Fruit fly (Drosophila melanogaster) whole organism, embryonic: ENCODE results near the gene Rpt5.

Experiments
- Ada2b ChIP-seq: fragments of 200-800 bp; sonication (Bioruptor generic); IDR thresholded peaks from 2 replicates; pipeline ENCODE4 v1.3.6; 2022; ENCODE audit warnings: missing biosample characterization, missing genetic modification characterization
- BtbVII ChIP-seq: fragments of 200-800 bp; sonication (Bioruptor generic); optimal IDR thresholded peaks from 3 replicates; lab custom pipeline; 2017; ENCODE audit warnings: missing biosample characterization, mild to moderate bottlenecking, missing genetic modification characterization
- CG11723 ChIP-seq: fragments of 200-800 bp; sonication (Bioruptor generic); optimal IDR thresholded peaks from 2 replicates; lab custom pipeline; 2017; ENCODE audit warnings: missing biosample characterization, mild to moderate bottlenecking, missing genetic modification characterization
- CG12104 ChIP-seq: fragments of 200-800 bp; sonication (Bioruptor generic); optimal IDR thresholded peaks from 3 replicates; lab custom pipeline; 2016; ENCODE audit warnings: missing biosample characterization, missing genetic modification characterization
- CG12299 ChIP-seq: fragments of 200-800 bp; sonication (Bioruptor generic); optimal IDR thresholded peaks from 2 replicates; lab custom pipeline; 2018; ENCODE audit warnings: missing biosample characterization, mild to moderate bottlenecking, missing genetic modification characterization
- CG1233 ChIP-seq: fragments of 200-800 bp; sonication (Bioruptor generic); optimal IDR thresholded peaks from 4 replicates; lab custom pipeline; 2018; ENCODE audit warnings: missing biosample characterization, mild to moderate bottlenecking, missing genetic modification characterization
- CG13424 ChIP-seq: fragments of 200-800 bp; sonication (Bioruptor generic); optimal IDR thresholded peaks from 2 replicates; lab custom pipeline; 2019; ENCODE audit warnings: missing biosample characterization, mild to moderate bottlenecking, missing genetic modification characterization, moderate library complexity
- CG15479 ChIP-seq: fragments of 200-800 bp; sonication (Bioruptor generic); optimal IDR thresholded peaks from 3 replicates; lab custom pipeline; 2019; ENCODE audit warnings: missing biosample characterization, mild to moderate bottlenecking, missing genetic modification characterization, moderate library complexity
- CG15601 ChIP-seq: fragments of 200-800 bp; sonication (Bioruptor generic); optimal IDR thresholded peaks from 3 replicates; lab custom pipeline; 2019; ENCODE audit warnings: missing biosample characterization, mild to moderate bottlenecking, missing genetic modification characterization, moderate library complexity
- CG1602 ChIP-seq: fragments of 200-800 bp; sonication (Bioruptor generic); optimal IDR thresholded peaks from 3 replicates; lab custom pipeline; 2016; ENCODE audit warnings: missing biosample characterization, missing genetic modification characterization
- CG18599 ChIP-seq: fragments of 200-800 bp; sonication (Bioruptor generic); optimal IDR thresholded peaks from 3 replicates; lab custom pipeline; 2017; ENCODE audit warnings: missing biosample characterization, missing genetic modification characterization, mild to moderate bottlenecking, moderate library complexity, missing genetic modification reagents
- CG2202 ChIP-seq: fragments of 200-800 bp; sonication (Bioruptor generic); optimal IDR thresholded peaks from 2 replicates; lab custom pipeline; 2018; ENCODE audit warnings: missing biosample characterization, mild to moderate bottlenecking, missing genetic modification characterization
- CG31441 ChIP-seq: fragments of 200-800 bp; sonication (Bioruptor generic); IDR thresholded peaks from 2 replicates; pipeline ENCODE4 v1.3.6; 2022; ENCODE audit warnings: missing biosample characterization, missing genetic modification characterization
- CG3163 ChIP-seq: fragments of 200-800 bp; sonication (Bioruptor generic); optimal IDR thresholded peaks from 3 replicates; lab custom pipeline; 2016; ENCODE audit warnings: missing biosample characterization, missing genetic modification characterization
- CG32532 ChIP-seq: fragments of 200-800 bp; sonication (Bioruptor generic); IDR thresholded peaks from 2 replicates; pipeline ENCODE4 v1.3.6; 2022; ENCODE audit warnings: missing biosample characterization, missing genetic modification characterization
- CG33557 ChIP-seq: fragments of 200-800 bp; sonication (Bioruptor generic); optimal IDR thresholded peaks from 2 replicates; lab custom pipeline; 2019; ENCODE audit warnings: missing biosample characterization, mild to moderate bottlenecking, missing genetic modification characterization, moderate library complexity
- CG34422 ChIP-seq: fragments of 200-800 bp; sonication (Bioruptor generic); IDR thresholded peaks from 3 replicates; pipeline ENCODE4 v1.3.6; 2022; ENCODE audit warnings: missing biosample characterization, missing genetic modification characterization
- CG43689 ChIP-seq: fragments of 200-800 bp; sonication (Bioruptor generic); IDR thresholded peaks from 2 replicates; pipeline ENCODE4 v1.3.6; 2022; ENCODE audit warnings: missing biosample characterization, missing genetic modification characterization
- CG6854 ChIP-seq: fragments of 200-800 bp; sonication (Bioruptor generic); optimal IDR thresholded peaks from 3 replicates; lab custom pipeline; 2017; ENCODE audit warnings: missing biosample characterization, mild to moderate bottlenecking, missing genetic modification characterization
- CG7987 ChIP-seq: fragments of 200-800 bp; sonication (Bioruptor generic); optimal IDR thresholded peaks from 2 replicates; lab custom pipeline; 2018; ENCODE audit warnings: missing biosample characterization, mild to moderate bottlenecking, missing genetic modification characterization, moderate library complexity
- CG8944 ChIP-seq: fragments of 200-800 bp; sonication (Bioruptor generic); optimal IDR thresholded peaks from 3 replicates; lab custom pipeline; 2016; ENCODE audit warnings: missing biosample characterization, missing genetic modification characterization
- CoRest ChIP-seq: fragments of 200-800 bp; sonication (Bioruptor generic); optimal IDR thresholded peaks from 3 replicates; lab custom pipeline; 2018; ENCODE audit warnings: missing biosample characterization, mild to moderate bottlenecking, missing genetic modification characterization, moderate library complexity
- D19B ChIP-seq: fragments of 200-800 bp; sonication (Bioruptor generic); optimal IDR thresholded peaks from 2 replicates; lab custom pipeline; 2017; ENCODE audit warnings: missing biosample characterization, mild to moderate bottlenecking, missing genetic modification characterization
- HLH54F ChIP-seq: fragments of 200-800 bp; sonication (Bioruptor generic); optimal IDR thresholded peaks from 3 replicates; lab custom pipeline; 2016; ENCODE audit warnings: missing biosample characterization, missing genetic modification characterization
- Hand ChIP-seq: fragments of 200-800 bp; sonication (Bioruptor generic); optimal IDR thresholded peaks from 2 replicates; lab custom pipeline; 2017; ENCODE audit warnings: mild to moderate bottlenecking, missing biosample characterization, missing genetic modification reagents, missing genetic modification characterization
- Meics ChIP-seq: fragments of 200-800 bp; sonication (Bioruptor generic); optimal IDR thresholded peaks from 2 replicates; lab custom pipeline; 2017; ENCODE audit warnings: missing biosample characterization, mild to moderate bottlenecking, missing genetic modification characterization
- Neu2 ChIP-seq: fragments of 200-800 bp; sonication (Bioruptor generic); optimal IDR thresholded peaks from 3 replicates; lab custom pipeline; 2016; ENCODE audit warnings: missing biosample characterization, missing genetic modification characterization, borderline replicate concordance
- Poxn ChIP-seq: fragments of 200-800 bp; sonication (Bioruptor generic); IDR thresholded peaks from 2 replicates; pipeline ENCODE4 v1.3.6; 2022; ENCODE audit warnings: missing biosample characterization, missing genetic modification characterization
- Rx ChIP-seq: fragments of 200-800 bp; sonication (Bioruptor generic); IDR thresholded peaks from 2 replicates; pipeline ENCODE4 v1.3.6; 2022; ENCODE audit warnings: missing biosample characterization, missing genetic modification characterization
- Sox102F ChIP-seq: fragments of 200-800 bp; sonication (Bioruptor generic); optimal IDR thresholded peaks from 2 replicates; lab custom pipeline; 2018; ENCODE audit warnings: missing biosample characterization, mild to moderate bottlenecking, missing genetic modification characterization, moderate library complexity
- Sry-δ ChIP-seq: fragments of 200-800 bp; sonication (Bioruptor generic); optimal IDR thresholded peaks from 2 replicates; lab custom pipeline; 2016; ENCODE audit warnings: missing biosample characterization, missing genetic modification characterization
- ab ChIP-seq: fragments of 200-800 bp; sonication (Bioruptor generic); optimal IDR thresholded peaks from 2 replicates; lab custom pipeline; 2016; ENCODE audit warnings: missing biosample characterization, missing genetic modification characterization
- ara ChIP-seq: fragments of 200-800 bp; sonication (Bioruptor generic); IDR thresholded peaks from 2 replicates; pipeline ENCODE4 v1.3.6; 2022; ENCODE audit warnings: missing biosample characterization, missing genetic modification characterization
- bab2 ChIP-seq: fragments of 200-800 bp; sonication (Bioruptor generic); optimal IDR thresholded peaks from 2 replicates; lab custom pipeline; 2016; ENCODE audit warnings: missing biosample characterization, missing genetic modification characterization
- bsh ChIP-seq, 2 experiments: fragments of 200-800 bp; sonication (Bioruptor generic); optimal IDR thresholded peaks; 2 replicates each; lab custom pipeline; 2017 to 2018; ENCODE audit warnings: mild to moderate bottlenecking in 2 of 2, missing biosample characterization in 2 of 2, missing genetic modification characterization in 2 of 2, moderate library complexity in 1 of 2
- cas ChIP-seq: fragments of 200-800 bp; sonication (Bioruptor generic); IDR thresholded peaks from 2 replicates; pipeline ENCODE4 v1.3.6; 2022; ENCODE audit warnings: missing biosample characterization, missing genetic modification characterization
- crol ChIP-seq: fragments of 200-800 bp; sonication (Bioruptor generic); IDR thresholded peaks from 2 replicates; pipeline ENCODE4 v1.3.6; 2022; ENCODE audit warnings: missing biosample characterization, missing genetic modification characterization
- da ChIP-seq: fragments of 200-800 bp; sonication (Bioruptor generic); optimal IDR thresholded peaks from 2 replicates; lab custom pipeline; 2016; ENCODE audit warnings: missing biosample characterization, missing genetic modification characterization
- dm ChIP-seq: fragments of 200-800 bp; sonication (Bioruptor generic); optimal IDR thresholded peaks from 3 replicates; lab custom pipeline; 2016; ENCODE audit warnings: missing biosample characterization, missing genetic modification characterization
- dpn ChIP-seq, 2 experiments: fragments of 200-800 bp; sonication (Bioruptor generic); optimal IDR thresholded peaks; 3 replicates each; lab custom pipeline; 2016; ENCODE audit warnings: missing biosample characterization in 2 of 2, missing genetic modification characterization in 2 of 2
- gce ChIP-seq: fragments of 200-800 bp; sonication (Bioruptor generic); IDR thresholded peaks from 3 replicates; pipeline ENCODE4 v1.3.6; 2022; ENCODE audit warnings: missing biosample characterization, missing genetic modification characterization
- hbn ChIP-seq: fragments of 200-800 bp; sonication (Bioruptor generic); IDR thresholded peaks from 2 replicates; pipeline ENCODE4 v1.3.6; 2022; ENCODE audit warnings: missing biosample characterization, missing genetic modification characterization; ENCODE audit not compliant: partially characterized antibody
- jigr1 ChIP-seq: fragments of 200-800 bp; sonication (Bioruptor generic); IDR thresholded peaks from 3 replicates; pipeline ENCODE4 v1.3.6; 2022; ENCODE audit warnings: missing biosample characterization, missing genetic modification characterization
- jing ChIP-seq: fragments of 200-800 bp; sonication (Bioruptor generic); optimal IDR thresholded peaks from 2 replicates; lab custom pipeline; 2018; ENCODE audit warnings: missing biosample characterization, mild to moderate bottlenecking, missing genetic modification characterization
- kah ChIP-seq: fragments of 200-800 bp; sonication (Bioruptor generic); optimal IDR thresholded peaks from 2 replicates; lab custom pipeline; 2018; ENCODE audit warnings: missing biosample characterization, mild to moderate bottlenecking, missing genetic modification characterization
- klu ChIP-seq: fragments of 200-800 bp; sonication (Bioruptor generic); IDR thresholded peaks from 2 replicates; pipeline ENCODE4 v1.3.6; 2022; ENCODE audit warnings: missing biosample characterization, missing genetic modification characterization
- p53 ChIP-seq: fragments of 200-800 bp; sonication (Bioruptor generic); optimal IDR thresholded peaks from 2 replicates; lab custom pipeline; 2016; ENCODE audit warnings: missing biosample characterization, missing genetic modification characterization
- sim ChIP-seq: fragments of 200-800 bp; sonication (Bioruptor generic); IDR thresholded peaks from 2 replicates; pipeline ENCODE4 v1.3.6; 2022; ENCODE audit warnings: missing biosample characterization, missing genetic modification characterization
- tx ChIP-seq: fragments of 200-800 bp; sonication (Bioruptor generic); optimal IDR thresholded peaks from 2 replicates; lab custom pipeline; 2016; ENCODE audit warnings: missing biosample characterization, missing genetic modification characterization
- vfl ChIP-seq: fragments of 200-800 bp; sonication (Bioruptor generic); optimal IDR thresholded peaks from 2 replicates; lab custom pipeline; 2016; ENCODE audit warnings: missing biosample characterization, missing genetic modification characterization
- vvl ChIP-seq: fragments of 200-800 bp; sonication (Bioruptor generic); IDR thresholded peaks from 2 replicates; pipeline ENCODE4 v1.3.6; 2022; ENCODE audit warnings: missing biosample characterization, missing genetic modification characterization
- wor ChIP-seq: fragments of 200-800 bp; sonication (Bioruptor generic); IDR thresholded peaks from 2 replicates; pipeline ENCODE4 v1.3.6; 2022; ENCODE audit warnings: missing biosample characterization, missing genetic modification characterization

The Rpt5 gene

DNA sequence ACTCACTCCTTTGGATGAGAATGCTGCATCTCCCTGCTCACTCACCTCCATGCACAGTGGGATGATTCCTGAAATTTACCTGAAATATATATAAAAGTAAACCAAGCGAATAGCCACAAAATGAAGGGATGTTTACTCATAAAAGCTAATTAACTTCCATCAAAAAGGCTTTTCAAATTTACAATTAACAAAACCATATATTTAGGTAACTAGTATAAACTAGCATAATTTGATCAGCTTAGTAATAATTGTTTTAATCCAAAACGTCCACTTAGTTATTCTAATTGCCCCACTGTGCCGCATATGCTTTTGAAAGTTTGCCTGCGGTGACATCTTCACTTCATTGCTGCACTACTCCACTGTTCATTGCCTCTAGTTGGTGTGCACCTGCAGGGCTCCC lies 31.3 kb downstream of the Rpt5 start (continued):
- TF ChIP-seq bab2 = peak; percentile 48
- TF ChIP-seq Sry-δ (GFP tag; lab: Kevin White, UChicago) = peak; percentile 29
- TF ChIP-seq jing (GFP tag; lab: Kevin White, UChicago) = peak; percentile 71
- TF ChIP-seq ara (GFP tag; lab: Robert Waterston, UW) = peak; percentile 67; the same call in 1 of the 2 replicates
- TF ChIP-seq dpn (GFP tag; optimal IDR thresholded peaks at IDR 0.05; lab: Kevin White, UChicago) = peak; percentile 53 to 63
- peak; percentile 89 for TF ChIP-seq Sox102F (GFP tag; lab: Kevin White, UChicago)
- TF ChIP-seq CG15601 (tag; lab: Kevin White, UChicago) = peak; percentile 85
- TF ChIP-seq Neu2 (GFP tag; lab: Kevin White, UChicago) = no peak
- peak; percentile 67 for TF ChIP-seq CG1233
- no peak for TF ChIP-seq Rx
- TF ChIP-seq CG6854 = no peak
- TF ChIP-seq CG43689 (GFP tag; lab: Robert Waterston, UW) = no peak
- TF ChIP-seq Ada2b (GFP tag; lab: Robert Waterston, UW) = no peak
- peak; percentile 27 for TF ChIP-seq HLH54F (GFP tag; lab: Kevin White, UChicago)
- peak; percentile 72 for TF ChIP-seq vvl (GFP tag; lab: Robert Waterston, UW)
- peak; percentile 85 for TF ChIP-seq CG31441 (GFP tag; lab: Robert Waterston, UW)
- no peak for TF ChIP-seq p53 (GFP tag; lab: Kevin White, UChicago)
- TF ChIP-seq tx (GFP tag; lab: Kevin White, UChicago) = peak; percentile 51
- TF ChIP-seq CG13424 (tag; lab: Kevin White, UChicago) = peak; percentile 76
- TF ChIP-seq cas (GFP tag; lab: Robert Waterston, UW) = no peak
- TF ChIP-seq hbn (GFP tag; lab: Robert Waterston, UW) = no peak
- TF ChIP-seq CG34422 (GFP tag; lab: Robert Waterston, UW) = peak; percentile 73; the same call in 2 of the 3 replicates
- TF ChIP-seq CoRest (tag; lab: Kevin White, UChicago) = peak; percentile 82
- no peak for TF ChIP-seq kah (GFP tag; lab: Kevin White, UChicago)
- no peak for TF ChIP-seq CG3163 (GFP tag; lab: Kevin White, UChicago)
- TF ChIP-seq CG33557 (GFP tag; lab: Kevin White, UChicago) = peak; percentile 85
- no peak for TF ChIP-seq BtbVII (GFP tag; lab: Kevin White, UChicago)
- TF ChIP-seq CG12104 (GFP tag; lab: Kevin White, UChicago) = peak; percentile 25
- TF ChIP-seq CG2202 (tag; lab: Kevin White, UChicago) = peak; percentile 81
- TF ChIP-seq Meics = peak; percentile 16
- peak; percentile 11 for TF ChIP-seq CG12299 (tag; lab: Kevin White, UChicago)
- TF ChIP-seq CG7987 (GFP tag; lab: Kevin White, UChicago) = no peak
- peak; percentile 87 to 92 for TF ChIP-seq bsh (GFP tag; optimal IDR thresholded peaks at IDR 0.05; lab: Kevin White, UChicago)
- peak; percentile 72 for TF ChIP-seq CG1602 (GFP tag; lab: Kevin White, UChicago)
- TF ChIP-seq Poxn (GFP tag; lab: Robert Waterston, UW) = no peak
- peak; percentile 63 for TF ChIP-seq wor (GFP tag; lab: Robert Waterston, UW)
- TF ChIP-seq klu (GFP tag; lab: Robert Waterston, UW) = no peak
- no peak for TF ChIP-seq Hand
- TF ChIP-seq ab = no peak
- no peak for TF ChIP-seq D19B
- peak; percentile 10 for TF ChIP-seq CG8944 (GFP tag; lab: Kevin White, UChicago)
- no peak for TF ChIP-seq jigr1 (GFP tag; lab: Robert Waterston, UW)
- TF ChIP-seq CG18599 (GFP tag; lab: Kevin White, UChicago) = peak; percentile 62
- peak; percentile 76 for TF ChIP-seq CG11723 (GFP tag; lab: Kevin White, UChicago)
- peak; percentile 15 for TF ChIP-seq da (GFP tag; lab: Kevin White, UChicago)
- TF ChIP-seq sim (GFP tag; lab: Robert Waterston, UW) = peak; percentile 68
- no peak for TF ChIP-seq CG15479
- no peak for TF ChIP-seq crol (GFP tag; lab: Robert Waterston, UW)
- peak; percentile 39 for TF ChIP-seq dm (GFP tag; lab: Kevin White, UChicago)
- peak; percentile 52; the same call in 1 of the 3 replicates for TF ChIP-seq gce (GFP tag; lab: Robert Waterston, UW)
- no peak for TF ChIP-seq vfl (GFP tag; lab: Kevin White, UChicago)
- TF ChIP-seq CG32532 (GFP tag; lab: Robert Waterston, UW) = peak; percentile 45; the same call in 1 of the 2 replicates
